Fruit fly (Drosophila melanogaster) whole organism, embryonic: ENCODE measurements around the gene CG44355.
A peak's percentile ranks its signal among the peaks of the same experiment; 100 is the strongest.

Source experiments
- Asciz ChIP-seq: fragments of 200-800 bp; sonication (Bioruptor generic); optimal IDR thresholded peaks from 2 replicates; lab custom pipeline; 2017; ENCODE audit warnings: missing biosample characterization, mild to moderate bottlenecking, missing genetic modification characterization, missing genetic modification reagents
- Blimp-1 ChIP-seq: fragments of 200-800 bp; sonication (Bioruptor generic); optimal IDR thresholded peaks from 3 replicates; lab custom pipeline; 2018; ENCODE audit warnings: missing biosample characterization, missing genetic modification characterization, mild to moderate bottlenecking, moderate library complexity, missing genetic modification reagents
- CG10565 ChIP-seq: fragments of 200-800 bp; sonication (Bioruptor generic); optimal IDR thresholded peaks from 3 replicates; lab custom pipeline; 2016; ENCODE audit warnings: missing biosample characterization, mild to moderate bottlenecking, missing genetic modification characterization
- CG11696 ChIP-seq: fragments of 200-800 bp; sonication (Bioruptor generic); IDR thresholded peaks from 2 replicates; pipeline ENCODE4 v1.3.6; 2022; ENCODE audit warnings: missing biosample characterization, missing genetic modification characterization
- CG11723 ChIP-seq: fragments of 200-800 bp; sonication (Bioruptor generic); optimal IDR thresholded peaks from 2 replicates; lab custom pipeline; 2017; ENCODE audit warnings: missing biosample characterization, mild to moderate bottlenecking, missing genetic modification characterization
- CG12769 ChIP-seq: fragments of 200-800 bp; sonication (Bioruptor generic); optimal IDR thresholded peaks from 2 replicates; lab custom pipeline; 2019; ENCODE audit warnings: missing biosample characterization, mild to moderate bottlenecking, missing genetic modification characterization, moderate library complexity
- CG13424 ChIP-seq: fragments of 200-800 bp; sonication (Bioruptor generic); optimal IDR thresholded peaks from 2 replicates; lab custom pipeline; 2019; ENCODE audit warnings: missing biosample characterization, mild to moderate bottlenecking, missing genetic modification characterization, moderate library complexity
- CG13775 ChIP-seq: fragments of 200-800 bp; sonication (Bioruptor generic); optimal IDR thresholded peaks from 3 replicates; lab custom pipeline; 2017; ENCODE audit warnings: missing biosample characterization, mild to moderate bottlenecking, missing genetic modification characterization
- CG15269 ChIP-seq: fragments of 200-800 bp; sonication (Bioruptor generic); optimal IDR thresholded peaks from 2 replicates; lab custom pipeline; 2018; ENCODE audit warnings: missing biosample characterization, mild to moderate bottlenecking, missing genetic modification characterization, moderate library complexity
- CG15514 ChIP-seq: fragments of 200-800 bp; sonication (Bioruptor generic); optimal IDR thresholded peaks from 3 replicates; lab custom pipeline; 2017; ENCODE audit warnings: missing biosample characterization, missing genetic modification characterization, mild to moderate bottlenecking, moderate library complexity, missing genetic modification reagents
- CG16863 ChIP-seq: fragments of 200-800 bp; sonication (Bioruptor generic); optimal IDR thresholded peaks from 3 replicates; lab custom pipeline; 2016; ENCODE audit warnings: missing biosample characterization, missing genetic modification characterization
- CG17802 ChIP-seq: fragments of 200-800 bp; sonication (Bioruptor generic); optimal IDR thresholded peaks from 2 replicates; lab custom pipeline; 2018; ENCODE audit warnings: missing biosample characterization, mild to moderate bottlenecking, missing genetic modification characterization, moderate library complexity
- CG2712 ChIP-seq: fragments of 200-800 bp; optimal IDR thresholded peaks from 3 replicates; lab custom pipeline; 2019; ENCODE audit warnings: missing biosample characterization, mild to moderate bottlenecking, missing genetic modification characterization, moderate library complexity
- CG30020 ChIP-seq: fragments of 200-800 bp; optimal IDR thresholded peaks from 2 replicates; lab custom pipeline; 2019; ENCODE audit warnings: missing biosample characterization, mild to moderate bottlenecking, missing genetic modification characterization, moderate library complexity
- CG31365 ChIP-seq: fragments of 200-800 bp; sonication (Bioruptor generic); optimal IDR thresholded peaks from 2 replicates; lab custom pipeline; 2018; ENCODE audit warnings: missing biosample characterization, mild to moderate bottlenecking, missing genetic modification characterization
- CG5953 ChIP-seq: fragments of 200-800 bp; sonication (Bioruptor generic); IDR thresholded peaks from 2 replicates; pipeline ENCODE4 v1.3.6; 2022; ENCODE audit warnings: missing biosample characterization, missing genetic modification characterization
- CG7786 ChIP-seq: fragments of 200-800 bp; sonication (Bioruptor generic); optimal IDR thresholded peaks from 2 replicates; lab custom pipeline; 2016; ENCODE audit warnings: missing biosample characterization, missing genetic modification characterization
- CG8281 ChIP-seq: fragments of 200-800 bp; sonication (Bioruptor generic); optimal IDR thresholded peaks from 2 replicates; lab custom pipeline; 2018; ENCODE audit warnings: missing biosample characterization, mild to moderate bottlenecking, missing genetic modification characterization, moderate library complexity
- CG9797 ChIP-seq: fragments of 200-800 bp; sonication (Bioruptor generic); optimal IDR thresholded peaks from 3 replicates; lab custom pipeline; 2018; ENCODE audit warnings: missing biosample characterization, mild to moderate bottlenecking, missing genetic modification characterization
- CG9876 ChIP-seq: fragments of 200-800 bp; sonication (Bioruptor generic); optimal IDR thresholded peaks from 2 replicates; lab custom pipeline; 2016; ENCODE audit warnings: missing biosample characterization, missing genetic modification characterization
- Dip2 ChIP-seq: fragments of 200-800 bp; sonication (Bioruptor generic); IDR thresholded peaks from 2 replicates; pipeline ENCODE4 v1.3.6; 2022; ENCODE audit warnings: missing biosample characterization, missing genetic modification characterization
- Drgx ChIP-seq: fragments of 200-800 bp; sonication (Bioruptor generic); IDR thresholded peaks from 2 replicates; pipeline ENCODE4 v1.3.6; 2022; ENCODE audit warnings: missing biosample characterization, missing genetic modification characterization
- Fer1 ChIP-seq: fragments of 200-800 bp; sonication (Bioruptor generic); optimal IDR thresholded peaks from 2 replicates; lab custom pipeline; 2017; ENCODE audit warnings: missing biosample characterization, mild to moderate bottlenecking, missing genetic modification characterization
- Fer2 ChIP-seq: fragments of 200-800 bp; sonication (Bioruptor generic); optimal IDR thresholded peaks from 2 replicates; lab custom pipeline; 2018; ENCODE audit warnings: missing biosample characterization, mild to moderate bottlenecking, missing genetic modification characterization, moderate library complexity
- Hmx ChIP-seq: fragments of 200-800 bp; sonication (Bioruptor generic); optimal IDR thresholded peaks from 2 replicates; lab custom pipeline; 2016; ENCODE audit warnings: missing biosample characterization, missing genetic modification characterization
- MBD-R2 ChIP-seq: fragments of 200-800 bp; sonication (Bioruptor generic); IDR thresholded peaks from 2 replicates; pipeline ENCODE4 v1.3.6; 2022; ENCODE audit warnings: missing biosample characterization, missing genetic modification characterization
- Meics ChIP-seq: fragments of 200-800 bp; sonication (Bioruptor generic); optimal IDR thresholded peaks from 2 replicates; lab custom pipeline; 2017; ENCODE audit warnings: missing biosample characterization, mild to moderate bottlenecking, missing genetic modification characterization
- PHDP ChIP-seq: fragments of 200-800 bp; sonication (Bioruptor generic); optimal IDR thresholded peaks from 3 replicates; lab custom pipeline; 2018; ENCODE audit warnings: missing biosample characterization, mild to moderate bottlenecking, missing genetic modification characterization, moderate library complexity
- Poxn ChIP-seq: fragments of 200-800 bp; sonication (Bioruptor generic); IDR thresholded peaks from 2 replicates; pipeline ENCODE4 v1.3.6; 2022; ENCODE audit warnings: missing biosample characterization, missing genetic modification characterization
- Side ChIP-seq: fragments of 200-800 bp; sonication (Bioruptor generic); optimal IDR thresholded peaks from 2 replicates; lab custom pipeline; 2016; ENCODE audit warnings: missing biosample characterization, missing genetic modification characterization
- Sox100B ChIP-seq: fragments of 200-800 bp; sonication (Bioruptor generic); optimal IDR thresholded peaks from 3 replicates; lab custom pipeline; 2018; ENCODE audit warnings: missing biosample characterization, mild to moderate bottlenecking, missing genetic modification characterization
- Taf1 ChIP-seq: fragments of 200-800 bp; sonication (Bioruptor generic); IDR thresholded peaks from 2 replicates; pipeline ENCODE4 v1.3.6; 2022; ENCODE audit warnings: missing biosample characterization, missing genetic modification characterization
- ab ChIP-seq: fragments of 200-800 bp; sonication (Bioruptor generic); optimal IDR thresholded peaks from 2 replicates; lab custom pipeline; 2016; ENCODE audit warnings: missing biosample characterization, missing genetic modification characterization
- chif ChIP-seq, 2 experiments: fragments of 200-800 bp; sonication (Bioruptor generic); optimal IDR thresholded peaks; 3 replicates each; lab custom pipeline; 2016; ENCODE audit warnings: missing biosample characterization in 2 of 2, missing genetic modification characterization in 2 of 2
- crp ChIP-seq, 2 experiments: fragments of 200-800 bp; sonication (Bioruptor generic); optimal IDR thresholded peaks; 2 replicates in 1 of 2; 3 replicates in 1 of 2; lab custom pipeline; 2017; ENCODE audit warnings: missing biosample characterization in 2 of 2, missing genetic modification characterization in 2 of 2, mild to moderate bottlenecking in 1 of 2, moderate library complexity in 1 of 2
- dm ChIP-seq: fragments of 200-800 bp; sonication (Bioruptor generic); optimal IDR thresholded peaks from 3 replicates; lab custom pipeline; 2016; ENCODE audit warnings: missing biosample characterization, missing genetic modification characterization
- dpn ChIP-seq, 2 experiments: fragments of 200-800 bp; sonication (Bioruptor generic); optimal IDR thresholded peaks; 3 replicates each; lab custom pipeline; 2016; ENCODE audit warnings: missing biosample characterization in 2 of 2, missing genetic modification characterization in 2 of 2
- hkb ChIP-seq, 2 experiments: fragments of 200-800 bp in 1 of 2; fragments of >200 bp in 1 of 2; sonication (Bioruptor generic) in 1 of 2; IDR thresholded peaks in 1 of 2; optimal IDR thresholded peaks in 1 of 2; 2 replicates each; pipeline versions ENCODE4 v1.3.6 to Lab custom; 2017 to 2022; ENCODE audit warnings: missing biosample characterization in 1 of 2, missing genetic modification characterization in 1 of 2
- jigr1 ChIP-seq: fragments of 200-800 bp; sonication (Bioruptor generic); IDR thresholded peaks from 3 replicates; pipeline ENCODE4 v1.3.6; 2022; ENCODE audit warnings: missing biosample characterization, missing genetic modification characterization
- kay ChIP-seq: fragments of 200-800 bp; sonication (Bioruptor generic); optimal IDR thresholded peaks from 2 replicates; lab custom pipeline; 2016; ENCODE audit warnings: missing biosample characterization, missing genetic modification characterization
- kni ChIP-seq: fragments of 200-800 bp; sonication (Bioruptor generic); optimal IDR thresholded peaks from 3 replicates; lab custom pipeline; 2017; ENCODE audit warnings: mild to moderate bottlenecking, missing biosample characterization, missing genetic modification reagents, missing genetic modification characterization
- luna ChIP-seq: fragments of 200-800 bp; sonication (Bioruptor generic); optimal IDR thresholded peaks from 2 replicates; lab custom pipeline; 2016; ENCODE audit warnings: missing biosample characterization, missing genetic modification characterization
- nerfin-1 ChIP-seq: fragments of 200-800 bp; sonication (Bioruptor generic); optimal IDR thresholded peaks from 3 replicates; lab custom pipeline; 2019; ENCODE audit warnings: missing biosample characterization, mild to moderate bottlenecking, missing genetic modification characterization, moderate library complexity
- oc ChIP-seq: fragments of 200-800 bp; sonication (Bioruptor generic); optimal IDR thresholded peaks from 2 replicates; lab custom pipeline; 2018; ENCODE audit warnings: missing biosample characterization, mild to moderate bottlenecking, missing genetic modification characterization, moderate library complexity
- row ChIP-seq: fragments of 200-800 bp; sonication (Bioruptor generic); IDR thresholded peaks from 3 replicates; pipeline ENCODE4 v1.3.6; 2022; ENCODE audit warnings: missing biosample characterization, missing genetic modification characterization
- sr ChIP-seq: fragments of 200-800 bp; sonication (Bioruptor generic); IDR thresholded peaks from 3 replicates; pipeline ENCODE4 v1.3.6; 2022; ENCODE audit warnings: missing biosample characterization, missing genetic modification characterization
- z ChIP-seq: fragments of 200-800 bp; sonication (Bioruptor generic); IDR thresholded peaks from 3 replicates; pipeline ENCODE4 v1.3.6; 2022; ENCODE audit warnings: missing biosample characterization, missing genetic modification characterization
- zen ChIP-seq: fragments of 200-800 bp; sonication (Bioruptor generic); optimal IDR thresholded peaks from 3 replicates; lab custom pipeline; 2018; ENCODE audit warnings: missing biosample characterization, mild to moderate bottlenecking, missing genetic modification characterization, moderate library complexity

Gene CG44355

dm6 chr3L:12277054-12277879, 33.3 kb upstream of the CG44355 start, which contains the start of the genes Sms and INPP5E (continued):
- TF ChIP-seq Drgx (GFP tag; lab: Robert Waterston, UW) (no peak), oc (tag; lab: Kevin White, UChicago) (no peak), Asciz (GFP tag; lab: Kevin White, UChicago) (no peak), Hmx (GFP tag; lab: Kevin White, UChicago) (no peak), MBD-R2 (GFP tag; lab: Robert Waterston, UW) (peak; percentile 26), z (GFP tag; lab: Robert Waterston, UW) (no peak), kay (GFP tag; lab: Kevin White, UChicago) (no peak), CG11696 (GFP tag; lab: Robert Waterston, UW) (0 out of 2 replicates have a peak, but pooled peaks have one; percentile 8), ab (GFP tag; lab: Kevin White, UChicago) (no peak), CG9876 (GFP tag; lab: Kevin White, UChicago) (no peak), dpn (GFP tag; optimal IDR thresholded peaks at IDR 0.05; lab: Kevin White, UChicago) (peak in 1 of 2 experiments; percentile 55), PHDP (tag; lab: Kevin White, UChicago) (peak; percentile 59), row (peak; percentile 88), Dip2 (GFP tag; lab: Robert Waterston, UW) (no peak), CG17802 (tag; lab: Kevin White, UChicago) (no peak), jigr1 (peak; percentile 83; the same call in 1 of the 3 replicates), CG31365 (tag; lab: Kevin White, UChicago) (no peak), kni (GFP tag; lab: Kevin White, UChicago) (no peak), CG9797 (peak; percentile 57), dm (GFP tag; lab: Kevin White, UChicago) (no peak), Fer1 (peak; percentile 2), Fer2 (tag; lab: Kevin White, UChicago) (no peak), chif (GFP tag; optimal IDR thresholded peaks at IDR 0.05; lab: Kevin White, UChicago) (no peak), luna (no peak), CG2712 (tag; lab: Kevin White, UChicago) (peak; percentile 75), Blimp-1 (GFP tag; lab: Kevin White, UChicago) (no peak), Sox100B (GFP tag; lab: Kevin White, UChicago) (peak; percentile 65), CG13424 (tag; lab: Kevin White, UChicago) (peak; percentile 69), CG12769 (no peak), Side (GFP tag; lab: Kevin White, UChicago) (no peak), nerfin-1 (tag; lab: Kevin White, UChicago) (no peak), zen (tag; lab: Kevin White, UChicago) (peak; percentile 22), hkb (optimal IDR thresholded peaks at IDR 0.05; lab: Kevin White, UChicago) (no peak), hkb (GFP tag; IDR thresholded peaks at IDR 0.05; lab: Robert Waterston, UW) (0 out of 2 replicates have a peak, but pooled peaks have one; percentile 9), CG7786 (GFP tag; lab: Kevin White, UChicago) (no peak), CG11723 (GFP tag; lab: Kevin White, UChicago) (no peak), CG15514 (GFP tag; lab: Kevin White, UChicago) (peak; percentile 95), CG16863 (no peak), CG13775 (GFP tag; lab: Kevin White, UChicago) (peak; percentile 69), sr (0 out of 3 replicates have a peak, but pooled peaks have one; percentile 24), CG30020 (tag; lab: Kevin White, UChicago) (peak; percentile 63), Taf1 (peak; percentile 47; the same call in 1 of the 2 replicates), CG10565 (GFP tag; lab: Kevin White, UChicago) (no peak), crp (GFP tag; optimal IDR thresholded peaks at IDR 0.05; lab: Kevin White, UChicago) (peak in 1 of 2 experiments; percentile 5), Poxn (peak; percentile 32; the same call in 1 of the 2 replicates), CG8281 (tag; lab: Kevin White, UChicago) (no peak), CG5953 (GFP tag; lab: Robert Waterston, UW) (no peak), CG15269 (peak; percentile 61), Meics (peak; percentile 54)
